Worm (Caenorhabditis elegans) whole organism, L2 larva: ENCODE measurements around the gene K04G11.1.

Experiments
- C34F6.9 ChIP-seq: fragments of 150-350 bp; optimal IDR thresholded peaks from 2 replicates; lab custom pipeline; 2014; ENCODE audit warnings: missing biosample characterization, missing genetic modification characterization
- F13H6.1 ChIP-seq: sonication (generic microtip); optimal IDR thresholded peaks from 2 replicates; lab custom pipeline; 2016; ENCODE audit warnings: missing genetic modification characterization, missing compliant biosample characterization
- R02D3.7 ChIP-seq: fragments of 150-350 bp; optimal IDR thresholded peaks from 2 replicates; lab custom pipeline; 2014; ENCODE audit warnings: missing biosample characterization, missing genetic modification characterization
- Y55F3AM.14 ChIP-seq: fragments of 200-800 bp; sonication (Bioruptor generic); optimal IDR thresholded peaks from 2 replicates; lab custom pipeline; 2018; ENCODE audit warnings: mild to moderate bottlenecking, missing genetic modification characterization, missing compliant biosample characterization
- ZK546.5 ChIP-seq: sonication (generic microtip); optimal IDR thresholded peaks from 2 replicates; lab custom pipeline; 2017; ENCODE audit warnings: missing biosample characterization, missing genetic modification characterization
- alr-1 ChIP-seq: fragments of 150-350 bp; optimal IDR thresholded peaks from 2 replicates; lab custom pipeline; 2014; ENCODE audit warnings: missing biosample characterization, missing genetic modification characterization
- aly-2 ChIP-seq: fragments of 150-350 bp; optimal IDR thresholded peaks from 2 replicates; lab custom pipeline; 2014; ENCODE audit warnings: missing biosample characterization, missing genetic modification characterization
- ama-1 ChIP-seq: fragments of 150-350 bp; optimal IDR thresholded peaks from 2 replicates; lab custom pipeline; 2018; ENCODE audit warnings: inconsistent platforms
- blmp-1 ChIP-seq: sonication (generic microtip); optimal IDR thresholded peaks from 2 replicates; lab custom pipeline; 2017; ENCODE audit warnings: missing genetic modification characterization, mild to moderate bottlenecking, missing compliant biosample characterization, antibody characterized with exemption, moderate library complexity; ENCODE audit not compliant: insufficient read depth
- ceh-16 ChIP-seq: fragments of 150-350 bp; optimal IDR thresholded peaks from 2 replicates; lab custom pipeline; 2014; ENCODE audit warnings: missing biosample characterization, missing genetic modification characterization
- ceh-82 ChIP-seq: fragments of 150-350 bp; optimal IDR thresholded peaks from 2 replicates; lab custom pipeline; 2014; ENCODE audit warnings: missing biosample characterization, missing genetic modification characterization
- crh-2 ChIP-seq: sonication (generic microtip); optimal IDR thresholded peaks from 2 replicates; lab custom pipeline; 2017; ENCODE audit warnings: missing biosample characterization, missing genetic modification characterization
- dmd-4 ChIP-seq: sonication (generic microtip); optimal IDR thresholded peaks from 2 replicates; lab custom pipeline; 2017; ENCODE audit warnings: missing biosample characterization, missing genetic modification characterization
- egl-27 ChIP-seq: sonication (generic microtip); optimal IDR thresholded peaks from 3 replicates; lab custom pipeline; 2017; ENCODE audit warnings: missing biosample characterization, missing genetic modification reagents, missing genetic modification characterization
- elt-1 ChIP-seq: fragments of 150-350 bp; optimal IDR thresholded peaks from 2 replicates; lab custom pipeline; 2014; ENCODE audit warnings: missing biosample characterization, missing genetic modification characterization
- elt-3 ChIP-seq: sonication (generic microtip); optimal IDR thresholded peaks from 2 replicates; lab custom pipeline; 2017; ENCODE audit warnings: missing biosample characterization, missing genetic modification characterization
- fos-1 ChIP-seq: fragments of 150-350 bp; optimal IDR thresholded peaks from 2 replicates; lab custom pipeline; 2014; ENCODE audit warnings: missing biosample characterization, missing genetic modification characterization
- gmeb-1 ChIP-seq: fragments of 150-350 bp; optimal IDR thresholded peaks from 2 replicates; lab custom pipeline; 2014; ENCODE audit warnings: missing biosample characterization, missing genetic modification characterization
- lin-11 ChIP-seq: fragments of 150-350 bp; sonication (generic microtip); optimal IDR thresholded peaks from 2 replicates; lab custom pipeline; 2014; ENCODE audit warnings: missing biosample characterization, missing genetic modification characterization, inconsistent platforms, mixed read lengths
- lin-13 ChIP-seq: fragments of 150-350 bp; optimal IDR thresholded peaks from 2 replicates; lab custom pipeline; 2014; ENCODE audit warnings: missing biosample characterization, missing genetic modification reagents, missing genetic modification characterization
- lin-39 ChIP-seq: fragments of 150-350 bp; optimal IDR thresholded peaks from 2 replicates; lab custom pipeline; 2014; ENCODE audit warnings: missing biosample characterization, missing genetic modification reagents, missing genetic modification characterization
- lsy-2 ChIP-seq, 2 experiments: fragments of 150-350 bp in 1 of 2; sonication (generic microtip) in 1 of 2; optimal IDR thresholded peaks; 2 replicates each; lab custom pipeline; 2014 to 2017; ENCODE audit warnings: missing biosample characterization in 2 of 2, missing genetic modification characterization in 2 of 2
- mab-5 ChIP-seq: fragments of 150-350 bp; optimal IDR thresholded peaks from 2 replicates; lab custom pipeline; 2014; ENCODE audit warnings: missing biosample characterization, missing genetic modification characterization
- mbf-1 ChIP-seq: sonication (generic microtip); optimal IDR thresholded peaks from 2 replicates; lab custom pipeline; 2017; ENCODE audit warnings: missing biosample characterization, missing genetic modification characterization
- mdl-1 ChIP-seq, 2 experiments: fragments of 150-350 bp in 1 of 2; sonication (generic microtip) in 1 of 2; optimal IDR thresholded peaks; 2 replicates each; lab custom pipeline; 2017; ENCODE audit warnings: missing biosample characterization in 2 of 2, missing genetic modification characterization in 2 of 2
- nhr-10 ChIP-seq: sonication (generic microtip); optimal IDR thresholded peaks from 2 replicates; lab custom pipeline; 2017; ENCODE audit warnings: missing biosample characterization, missing genetic modification characterization
- nhr-11 ChIP-seq: fragments of 150-350 bp; optimal IDR thresholded peaks from 2 replicates; lab custom pipeline; 2014; ENCODE audit warnings: missing biosample characterization, missing genetic modification characterization
- nhr-12 ChIP-seq: fragments of 150-350 bp; optimal IDR thresholded peaks from 2 replicates; lab custom pipeline; 2014; ENCODE audit warnings: missing biosample characterization, missing genetic modification characterization
- nhr-129 ChIP-seq: fragments of 150-350 bp; optimal IDR thresholded peaks from 2 replicates; lab custom pipeline; 2014; ENCODE audit warnings: missing biosample characterization, missing genetic modification characterization
- nhr-21 ChIP-seq: fragments of 150-350 bp; optimal IDR thresholded peaks from 2 replicates; lab custom pipeline; 2014; ENCODE audit warnings: missing biosample characterization, missing genetic modification characterization
- nhr-23 ChIP-seq: fragments of 150-350 bp; optimal IDR thresholded peaks from 2 replicates; lab custom pipeline; 2014; ENCODE audit warnings: missing biosample characterization, missing genetic modification reagents, missing genetic modification characterization
- nhr-237 ChIP-seq: fragments of 150-350 bp; optimal IDR thresholded peaks from 2 replicates; lab custom pipeline; 2014; ENCODE audit warnings: missing biosample characterization, missing genetic modification characterization
- nhr-25 ChIP-seq: fragments of 150-350 bp; sonication (generic microtip); optimal IDR thresholded peaks from 3 replicates; lab custom pipeline; 2014; ENCODE audit warnings: missing biosample characterization, missing genetic modification characterization
- nhr-6 ChIP-seq: fragments of 150-350 bp; optimal IDR thresholded peaks from 2 replicates; lab custom pipeline; 2014; ENCODE audit warnings: missing biosample characterization, missing genetic modification characterization
- nhr-77 ChIP-seq: fragments of 150-350 bp; optimal IDR thresholded peaks from 2 replicates; lab custom pipeline; 2014; ENCODE audit warnings: missing biosample characterization, missing genetic modification characterization
- peb-1 ChIP-seq: fragments of 150-350 bp; optimal IDR thresholded peaks from 2 replicates; lab custom pipeline; 2014; ENCODE audit warnings: missing biosample characterization, missing genetic modification characterization
- sem-4 ChIP-seq: fragments of 150-350 bp; optimal IDR thresholded peaks from 2 replicates; lab custom pipeline; 2014; ENCODE audit warnings: missing biosample characterization, missing genetic modification reagents, missing genetic modification characterization
- skn-1 ChIP-seq: sonication (generic microtip); optimal IDR thresholded peaks from 2 replicates; lab custom pipeline; 2017; ENCODE audit warnings: missing biosample characterization, missing genetic modification characterization
- sma-3 ChIP-seq: sonication (generic microtip); optimal IDR thresholded peaks from 2 replicates; lab custom pipeline; 2016; ENCODE audit warnings: missing genetic modification reagents, missing genetic modification characterization, missing compliant biosample characterization
- sma-9 ChIP-seq, 2 experiments: fragments of 150-350 bp in 1 of 2; sonication (generic microtip) in 1 of 2; optimal IDR thresholded peaks; 2 replicates each; lab custom pipeline; 2014 to 2016; ENCODE audit warnings: missing genetic modification characterization in 2 of 2, mild to moderate bottlenecking in 1 of 2, missing biosample characterization in 1 of 2, missing compliant biosample characterization in 1 of 2, missing genetic modification reagents in 1 of 2, moderate library complexity in 1 of 2
- snpc-4 ChIP-seq: fragments of 150-350 bp; optimal IDR thresholded peaks from 2 replicates; lab custom pipeline; 2014; ENCODE audit warnings: missing biosample characterization, missing genetic modification characterization
- unc-39 ChIP-seq: fragments of 150-350 bp; optimal IDR thresholded peaks from 2 replicates; lab custom pipeline; 2014; ENCODE audit warnings: missing biosample characterization, missing genetic modification characterization
- unc-55 ChIP-seq: fragments of 150-350 bp; sonication (generic microtip); optimal IDR thresholded peaks from 3 replicates; lab custom pipeline; 2014; ENCODE audit warnings: missing biosample characterization, missing genetic modification reagents, missing genetic modification characterization
- unc-62 ChIP-seq: fragments of 150-350 bp; optimal IDR thresholded peaks from 2 replicates; lab custom pipeline; 2014; ENCODE audit warnings: missing biosample characterization, missing genetic modification reagents, missing genetic modification characterization
- ztf-1 ChIP-seq: fragments of 200-800 bp; sonication (Bioruptor generic); conservative IDR thresholded peaks from 2 replicates; pipeline ENCODE4 v1.3.6; 2022; ENCODE audit warnings: missing genetic modification characterization, missing compliant biosample characterization
- ztf-11 ChIP-seq: sonication (generic microtip); optimal IDR thresholded peaks from 2 replicates; lab custom pipeline; 2017; ENCODE audit warnings: missing biosample characterization, missing genetic modification characterization
- ztf-4 ChIP-seq: fragments of 150-350 bp; optimal IDR thresholded peaks from 2 replicates; lab custom pipeline; 2014; ENCODE audit warnings: missing biosample characterization, missing genetic modification characterization

Gene K04G11.1

DNA sequence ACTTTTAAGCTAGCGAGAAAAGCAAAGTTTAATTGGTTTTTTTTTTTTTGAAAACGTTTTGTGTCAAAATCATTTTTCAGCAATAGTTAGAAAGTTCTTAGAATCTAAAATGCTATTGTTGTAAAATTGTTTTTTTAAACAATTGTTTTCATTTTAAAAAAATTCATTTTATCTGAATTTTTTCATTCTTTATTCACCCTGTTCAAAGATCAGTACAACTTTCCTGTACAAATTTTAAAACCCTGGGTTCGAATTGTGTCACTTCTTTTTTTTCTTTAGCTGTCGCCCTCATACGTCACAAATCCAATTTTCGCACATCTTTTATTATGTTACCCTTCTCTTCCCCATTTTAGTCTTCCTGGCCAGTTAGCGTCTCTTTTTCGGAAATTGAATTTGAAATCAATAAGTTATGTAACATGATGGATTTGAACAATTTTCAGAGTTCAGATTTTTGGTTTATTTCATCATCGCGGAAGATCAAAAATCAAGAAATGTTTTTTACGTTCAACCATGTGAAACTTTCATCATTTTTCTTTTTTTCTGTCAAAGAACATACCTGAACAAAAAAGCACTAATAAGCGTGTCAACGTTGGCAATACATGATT lies 21.5 kb downstream of the K04G11.1 start:
- TF ChIP-seq unc-39: no peak
- peak; percentile 47 for TF ChIP-seq C34F6.9 (tag; lab: Kevin White, UChicago)
- no peak for TF ChIP-seq ztf-4 (tag; lab: Kevin White, UChicago)
- TF ChIP-seq F13H6.1 (tag; lab: Kevin White, UChicago): peak; percentile 38
- peak; percentile 43 for TF ChIP-seq egl-27 (tag; lab: Kevin White, UChicago)
- TF ChIP-seq alr-1 (tag; lab: Kevin White, UChicago): no peak
- no peak for TF ChIP-seq lin-13 (GFP tag; lab: Kevin White, UChicago)
- TF ChIP-seq nhr-6 (tag; lab: Kevin White, UChicago): no peak
- TF ChIP-seq nhr-12 (tag; lab: Kevin White, UChicago): no peak
- no peak for TF ChIP-seq ztf-1 (GFP tag; lab: Robert Waterston, UW)
- TF ChIP-seq sma-3 (GFP tag; lab: Kevin White, UChicago): no peak
- TF ChIP-seq blmp-1 (tag; lab: Kevin White, UChicago): no peak
- no peak for TF ChIP-seq nhr-77 (tag; lab: Kevin White, UChicago)
- TF ChIP-seq nhr-25 (tag; lab: Kevin White, UChicago): no peak
- no peak for TF ChIP-seq Y55F3AM.14 (GFP tag; lab: Kevin White, UChicago)
- TF ChIP-seq mab-5 (tag; lab: Kevin White, UChicago): no peak
- no peak for TF ChIP-seq mdl-1 (tag; optimal IDR thresholded peaks at IDR 0.05; lab: Kevin White, UChicago)
- TF ChIP-seq nhr-237: no peak
- TF ChIP-seq ceh-16 (tag; lab: Kevin White, UChicago): no peak
- TF ChIP-seq ztf-11 (tag; lab: Kevin White, UChicago): no peak
- TF ChIP-seq lin-39: no peak
- no peak for TF ChIP-seq peb-1 (tag; lab: Kevin White, UChicago)
- TF ChIP-seq lsy-2 (tag; optimal IDR thresholded peaks at IDR 0.05; lab: Kevin White, UChicago): peak in 1 of 2 experiments; percentile 46
- TF ChIP-seq sem-4: no peak
- TF ChIP-seq skn-1: no peak
- TF ChIP-seq elt-3 (tag; lab: Kevin White, UChicago): no peak
- TF ChIP-seq nhr-23 (tag; lab: Kevin White, UChicago): no peak
- no peak for TF ChIP-seq mbf-1 (tag; lab: Kevin White, UChicago)
- no peak for TF ChIP-seq ama-1 (lab: Kevin White, UChicago)
- TF ChIP-seq unc-62 (GFP tag; lab: Kevin White, UChicago): no peak
- no peak for TF ChIP-seq aly-2 (tag; lab: Kevin White, UChicago)
- TF ChIP-seq lin-11 (tag; lab: Kevin White, UChicago): no peak
- peak; percentile 17 for TF ChIP-seq crh-2 (tag; lab: Kevin White, UChicago)
- no peak for TF ChIP-seq nhr-129
- TF ChIP-seq ceh-82 (tag; lab: Kevin White, UChicago): no peak
- no peak for TF ChIP-seq R02D3.7 (tag; lab: Kevin White, UChicago)
- TF ChIP-seq elt-1 (tag; lab: Kevin White, UChicago): no peak
- no peak for TF ChIP-seq nhr-11
- TF ChIP-seq unc-55 (GFP tag; lab: Kevin White, UChicago): no peak
- no peak for TF ChIP-seq fos-1 (tag; lab: Kevin White, UChicago)
- no peak for TF ChIP-seq ZK546.5
- no peak for TF ChIP-seq nhr-10
- TF ChIP-seq gmeb-1 (tag; lab: Kevin White, UChicago): no peak
- TF ChIP-seq dmd-4 (tag; lab: Kevin White, UChicago): no peak
- no peak for TF ChIP-seq nhr-21 (tag; lab: Kevin White, UChicago)
- no peak for TF ChIP-seq snpc-4 (tag; lab: Kevin White, UChicago)
- peak; percentile 75 for TF ChIP-seq sma-9 (GFP tag; optimal IDR thresholded peaks at IDR 0.05; lab: Kevin White, UChicago)
- TF ChIP-seq sma-9 (tag; optimal IDR thresholded peaks at IDR 0.05; lab: Kevin White, UChicago): no peak
- TF ChIP-seq, all 48 proteins: peak for 6
